Worm (Caenorhabditis elegans) whole organism, young adult: ENCODE measurements around the gene F49C5.9.

Experiments
- C17E4.6 ChIP-seq: fragments of 200-800 bp; sonication (Bioruptor generic); IDR thresholded peaks from 2 replicates; pipeline ENCODE4 v1.3.6; 2022; ENCODE audit warnings: missing genetic modification reagents, missing genetic modification characterization, missing compliant biosample characterization
- D2030.7 ChIP-seq: fragments of 200-800 bp; sonication (Bioruptor generic); IDR thresholded peaks from 2 replicates; pipeline ENCODE4 v1.3.6; 2022; ENCODE audit warnings: missing genetic modification reagents, missing genetic modification characterization, missing compliant biosample characterization
- F33H1.4 ChIP-seq: fragments of 200-800 bp; sonication (Bioruptor generic); IDR thresholded peaks from 2 replicates; pipeline ENCODE4 v1.3.6; 2022; ENCODE audit warnings: missing genetic modification reagents, missing genetic modification characterization, missing compliant biosample characterization
- F39B2.1 ChIP-seq: fragments of 200-800 bp; sonication (Bioruptor generic); IDR thresholded peaks from 2 replicates; pipeline ENCODE4 v1.3.6; 2022; ENCODE audit warnings: missing genetic modification reagents, missing genetic modification characterization, missing compliant biosample characterization
- F57C9.4 ChIP-seq: sonication (generic microtip); optimal IDR thresholded peaks from 2 replicates; lab custom pipeline; 2017; ENCODE audit warnings: mild to moderate bottlenecking, missing genetic modification characterization, missing compliant biosample characterization
- K11D2.4 ChIP-seq: fragments of 200-800 bp; sonication (Bioruptor generic); IDR thresholded peaks from 2 replicates; pipeline ENCODE4 v1.3.6; 2022; ENCODE audit warnings: missing genetic modification reagents, missing genetic modification characterization, missing compliant biosample characterization
- T07F8.4 ChIP-seq: sonication (generic microtip); optimal IDR thresholded peaks from 2 replicates; lab custom pipeline; 2016; ENCODE audit warnings: mild to moderate bottlenecking, missing genetic modification characterization, moderate library complexity, missing compliant biosample characterization
- T26A5.8 ChIP-seq: sonication (generic microtip); optimal IDR thresholded peaks from 2 replicates; lab custom pipeline; 2016; ENCODE audit warnings: missing genetic modification characterization, missing compliant biosample characterization
- Y53F4B.3 ChIP-seq: fragments of 200-800 bp; sonication (Bioruptor generic); IDR thresholded peaks from 2 replicates; pipeline ENCODE4 v1.3.6; 2022; ENCODE audit warnings: missing genetic modification reagents, missing genetic modification characterization, missing compliant biosample characterization
- Y67H2A.10 ChIP-seq: fragments of 200-800 bp; sonication (Bioruptor generic); conservative IDR thresholded peaks from 2 replicates; pipeline ENCODE4 v1.3.6; 2022; ENCODE audit warnings: missing genetic modification reagents, missing genetic modification characterization, missing compliant biosample characterization
- Y95B8A.8 ChIP-seq: fragments of 200-800 bp; sonication (Bioruptor generic); IDR thresholded peaks from 2 replicates; pipeline ENCODE4 v1.3.6; 2022; ENCODE audit warnings: missing genetic modification reagents, missing genetic modification characterization, missing compliant biosample characterization
- akir-1 ChIP-seq: fragments of 200-800 bp; sonication (Bioruptor generic); optimal IDR thresholded peaks from 2 replicates; lab custom pipeline; 2018; ENCODE audit warnings: mild to moderate bottlenecking, missing genetic modification characterization, moderate library complexity, missing compliant biosample characterization
- aptf-3 ChIP-seq: fragments of 200-800 bp; sonication (Bioruptor generic); IDR thresholded peaks from 2 replicates; pipeline ENCODE4 v1.3.6; 2022; ENCODE audit warnings: missing genetic modification characterization, missing compliant biosample characterization
- attf-3 ChIP-seq: fragments of 200-800 bp; sonication (Bioruptor generic); conservative IDR thresholded peaks from 2 replicates; pipeline ENCODE4 v1.3.6; 2022; ENCODE audit warnings: missing genetic modification reagents, missing genetic modification characterization, missing compliant biosample characterization
- attf-5 ChIP-seq: fragments of 200-800 bp; sonication (Bioruptor generic); optimal IDR thresholded peaks from 2 replicates; lab custom pipeline; 2018; ENCODE audit warnings: mild to moderate bottlenecking, missing genetic modification characterization, missing compliant biosample characterization
- attf-6 ChIP-seq: fragments of 200-800 bp; sonication (Bioruptor generic); IDR thresholded peaks from 2 replicates; pipeline ENCODE4 v1.3.6; 2022; ENCODE audit warnings: missing genetic modification reagents, missing genetic modification characterization, missing compliant biosample characterization
- bed-1 ChIP-seq: fragments of 200-800 bp; sonication (Bioruptor generic); IDR thresholded peaks from 2 replicates; pipeline ENCODE4 v1.3.6; 2022; ENCODE audit warnings: missing genetic modification reagents, missing genetic modification characterization, missing compliant biosample characterization
- ccch-3 ChIP-seq: fragments of 200-800 bp; sonication (Bioruptor generic); optimal IDR thresholded peaks from 2 replicates; lab custom pipeline; 2018; ENCODE audit warnings: mild to moderate bottlenecking, missing genetic modification characterization, missing compliant biosample characterization
- cebp-1 ChIP-seq, 2 experiments: fragments of 200-800 bp in 1 of 2; sonication (Bioruptor generic) in 1 of 2; sonication (generic microtip) in 1 of 2; IDR thresholded peaks in 1 of 2; optimal IDR thresholded peaks in 1 of 2; 2 replicates each; pipeline versions ENCODE4 v1.3.6 to Lab custom; 2017 to 2022; ENCODE audit warnings: missing compliant biosample characterization in 2 of 2, missing genetic modification characterization in 2 of 2, mild to moderate bottlenecking in 1 of 2, missing genetic modification reagents in 1 of 2, moderate library complexity in 1 of 2
- cebp-2 ChIP-seq: fragments of 200-800 bp; sonication (Bioruptor generic); IDR thresholded peaks from 2 replicates; pipeline ENCODE4 v1.3.6; 2022; ENCODE audit warnings: missing genetic modification characterization, missing compliant biosample characterization
- ceh-40 ChIP-seq: fragments of 200-800 bp; sonication (Bioruptor generic); IDR thresholded peaks from 2 replicates; pipeline ENCODE4 v1.3.6; 2022; ENCODE audit warnings: missing genetic modification characterization, missing compliant biosample characterization
- ceh-58 ChIP-seq: fragments of 200-800 bp; sonication (Bioruptor generic); IDR thresholded peaks from 2 replicates; pipeline ENCODE4 v1.3.6; 2022; ENCODE audit warnings: missing genetic modification characterization, missing compliant biosample characterization
- ceh-91 ChIP-seq: fragments of 200-800 bp; sonication (Bioruptor generic); IDR thresholded peaks from 2 replicates; pipeline ENCODE4 v1.3.6; 2022; ENCODE audit warnings: missing genetic modification reagents, missing genetic modification characterization, missing compliant biosample characterization
- dox-1 ChIP-seq: fragments of 200-800 bp; sonication (Bioruptor generic); IDR thresholded peaks from 2 replicates; pipeline ENCODE4 v1.3.6; 2022; ENCODE audit warnings: missing genetic modification reagents, missing genetic modification characterization, missing compliant biosample characterization
- dpff-1 ChIP-seq: sonication (generic microtip); optimal IDR thresholded peaks from 2 replicates; lab custom pipeline; 2017; ENCODE audit warnings: mild to moderate bottlenecking, missing genetic modification characterization, missing compliant biosample characterization
- dpl-1 ChIP-seq: fragments of 150-350 bp; optimal IDR thresholded peaks from 2 replicates; lab custom pipeline; 2014; ENCODE audit warnings: missing biosample characterization, missing genetic modification reagents, missing genetic modification characterization
- him-1 ChIP-seq: sonication (generic microtip); optimal IDR thresholded peaks from 2 replicates; lab custom pipeline; 2016; ENCODE audit warnings: missing genotype, missing genetic modification reagents, missing genetic modification characterization, missing compliant biosample characterization
- hlh-26 ChIP-seq: fragments of 200-800 bp; sonication (Bioruptor generic); conservative IDR thresholded peaks from 2 replicates; pipeline ENCODE4 v1.3.6; 2022; ENCODE audit warnings: missing genetic modification reagents, missing genetic modification characterization, missing compliant biosample characterization
- hmg-1.2 ChIP-seq: fragments of 200-800 bp; sonication (Bioruptor generic); IDR thresholded peaks from 2 replicates; pipeline ENCODE4 v1.3.6; 2022; ENCODE audit warnings: missing genetic modification reagents, missing genetic modification characterization, missing compliant biosample characterization
- lag-1 ChIP-seq: fragments of 200-800 bp; sonication (Bioruptor generic); IDR thresholded peaks from 2 replicates; pipeline ENCODE4 v1.3.6; 2022; ENCODE audit warnings: missing genetic modification reagents, missing genetic modification characterization, missing compliant biosample characterization
- lir-1 ChIP-seq: fragments of 200-800 bp; sonication (Bioruptor generic); conservative IDR thresholded peaks from 2 replicates; pipeline ENCODE4 v1.3.6; 2022; ENCODE audit warnings: missing genetic modification reagents, missing genetic modification characterization, missing compliant biosample characterization
- madf-10 ChIP-seq: sonication (generic microtip); optimal IDR thresholded peaks from 2 replicates; lab custom pipeline; 2016; ENCODE audit warnings: mild to moderate bottlenecking, missing genetic modification characterization, missing compliant biosample characterization
- madf-6 ChIP-seq: fragments of 200-800 bp; sonication (Bioruptor generic); IDR thresholded peaks from 2 replicates; pipeline ENCODE4 v1.3.6; 2022; ENCODE audit warnings: missing genetic modification reagents, missing genetic modification characterization, missing compliant biosample characterization
- nfya-1 ChIP-seq: sonication (generic microtip); optimal IDR thresholded peaks from 2 replicates; lab custom pipeline; 2017; ENCODE audit warnings: antibody characterized with exemption, missing compliant biosample characterization, missing genetic modification characterization, borderline replicate concordance; ENCODE audit not compliant: insufficient read depth
- nfyb-1 ChIP-seq: fragments of 200-800 bp; sonication (Bioruptor generic); IDR thresholded peaks from 2 replicates; pipeline ENCODE4 v1.3.6; 2022; ENCODE audit warnings: missing genetic modification reagents, missing genetic modification characterization, missing compliant biosample characterization
- nhr-80 ChIP-seq: sonication (generic microtip); optimal IDR thresholded peaks from 2 replicates; lab custom pipeline; 2016; ENCODE audit warnings: missing genetic modification characterization, missing compliant biosample characterization
- nhr-90 ChIP-seq: sonication (generic microtip); optimal IDR thresholded peaks from 2 replicates; lab custom pipeline; 2016; ENCODE audit warnings: missing genotype, mild to moderate bottlenecking, missing genetic modification characterization, missing compliant biosample characterization
- tlf-1 ChIP-seq: fragments of 200-800 bp; sonication (Bioruptor generic); optimal IDR thresholded peaks from 2 replicates; lab custom pipeline; 2018; ENCODE audit warnings: mild to moderate bottlenecking, missing genetic modification characterization, missing compliant biosample characterization
- unc-130 ChIP-seq: sonication (generic microtip); optimal IDR thresholded peaks from 2 replicates; lab custom pipeline; 2016; ENCODE audit warnings: missing genetic modification reagents, missing genetic modification characterization, missing compliant biosample characterization
- unc-62 ChIP-seq: fragments of 150-350 bp; optimal IDR thresholded peaks from 2 replicates; lab custom pipeline; 2014; ENCODE audit warnings: missing biosample characterization, missing genetic modification reagents, missing genetic modification characterization
- xnd-1 ChIP-seq: sonication (generic microtip); optimal IDR thresholded peaks from 2 replicates; lab custom pipeline; 2016; ENCODE audit warnings: missing genotype, missing genetic modification reagents, missing genetic modification characterization, missing compliant biosample characterization
- zfh-2 ChIP-seq: fragments of 200-800 bp; sonication (Bioruptor generic); conservative IDR thresholded peaks from 2 replicates; pipeline ENCODE4 v1.3.6; 2022; ENCODE audit warnings: missing genetic modification reagents, missing genetic modification characterization, missing compliant biosample characterization
- ztf-25 ChIP-seq: fragments of 200-800 bp; sonication (Bioruptor generic); IDR thresholded peaks from 2 replicates; pipeline ENCODE4 v1.3.6; 2022; ENCODE audit warnings: missing genetic modification reagents, missing genetic modification characterization, missing compliant biosample characterization

The F49C5.9 gene

DNA sequence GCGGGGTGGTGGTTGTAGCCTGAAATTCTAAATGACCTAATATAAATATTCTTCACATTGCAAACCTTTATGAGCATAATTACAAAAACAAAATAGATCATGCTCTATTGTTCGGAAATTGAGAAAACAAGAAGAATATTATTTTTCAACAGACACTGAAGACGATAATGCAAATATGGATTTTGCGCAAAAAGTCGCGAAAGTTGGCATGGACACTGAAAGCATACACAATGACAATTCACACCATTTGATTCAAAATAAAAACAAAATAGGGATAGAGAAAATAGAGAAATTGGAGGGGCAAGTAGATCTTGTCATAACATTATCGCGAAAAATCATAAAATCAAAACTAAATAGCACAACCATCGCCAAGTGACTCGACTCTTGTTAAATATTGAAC lies 28.3 kb upstream of the F49C5.9 start, which contains the start of gene Y38E10A.35:
Y38E10A.35 (minus strand) TSS at position 101 of the 400 bp plus-strand sequence.
- no peak for TF ChIP-seq lag-1 (GFP tag; lab: Robert Waterston, UW)
- no peak for TF ChIP-seq madf-6
- TF ChIP-seq attf-5 (GFP tag; lab: Kevin White, UChicago), result no peak
- no peak for TF ChIP-seq cebp-1 (GFP tag; IDR thresholded peaks at IDR 0.05; lab: Robert Waterston, UW)
- TF ChIP-seq cebp-1 (tag; optimal IDR thresholded peaks at IDR 0.05; lab: Kevin White, UChicago), result no peak
- no peak for TF ChIP-seq aptf-3
- TF ChIP-seq F39B2.1 (GFP tag; lab: Robert Waterston, UW), result no peak
- TF ChIP-seq T07F8.4 (tag; lab: Kevin White, UChicago), result no peak
- TF ChIP-seq C17E4.6, result no peak
- TF ChIP-seq Y95B8A.8, result no peak
- no peak for TF ChIP-seq nhr-80 (tag; lab: Kevin White, UChicago)

DNA sequence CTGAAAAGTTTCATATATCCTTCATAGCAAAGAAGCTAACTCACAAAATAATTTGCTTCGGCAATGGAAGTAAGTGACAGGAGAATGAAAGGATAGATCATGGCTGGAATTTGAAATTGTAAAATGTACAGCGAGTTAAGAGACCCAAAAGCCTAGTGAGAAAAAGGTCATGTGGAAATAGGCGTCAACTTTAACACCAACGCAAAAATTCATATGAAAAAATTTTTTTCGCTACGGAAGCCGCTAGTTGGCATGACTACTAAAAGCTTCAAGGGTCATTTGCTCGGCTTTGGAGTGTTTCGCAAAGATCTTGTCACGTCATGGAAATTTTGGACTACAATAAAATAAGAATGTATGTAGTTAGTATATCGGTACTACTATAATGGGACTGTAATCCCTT lies 26.1 kb upstream of the F49C5.9 start, which contains the start of gene Y38E10A.1:
Y38E10A.1 (minus strand) TSS at position 101 of the 400 bp plus-strand sequence.
- TF ChIP-seq nhr-90, result no peak
- no peak for TF ChIP-seq him-1 (tag; lab: Kevin White, UChicago)
- TF ChIP-seq ceh-58, result no peak
- TF ChIP-seq bed-1 (GFP tag; lab: Robert Waterston, UW), result no peak
- no peak for TF ChIP-seq K11D2.4 (GFP tag; lab: Robert Waterston, UW)
- TF ChIP-seq ztf-25 (GFP tag; lab: Robert Waterston, UW), result no peak
- TF ChIP-seq dpl-1 (GFP tag; lab: Kevin White, UChicago), result no peak
- TF ChIP-seq lir-1 (GFP tag; lab: Robert Waterston, UW), result no peak
- TF ChIP-seq zfh-2 (GFP tag; lab: Robert Waterston, UW), result no peak
- no peak for TF ChIP-seq hlh-26 (GFP tag; lab: Robert Waterston, UW)
- TF ChIP-seq F33H1.4, result no peak
- TF ChIP-seq ccch-3, result no peak
- TF ChIP-seq attf-3 (GFP tag; lab: Robert Waterston, UW), result no peak

DNA sequence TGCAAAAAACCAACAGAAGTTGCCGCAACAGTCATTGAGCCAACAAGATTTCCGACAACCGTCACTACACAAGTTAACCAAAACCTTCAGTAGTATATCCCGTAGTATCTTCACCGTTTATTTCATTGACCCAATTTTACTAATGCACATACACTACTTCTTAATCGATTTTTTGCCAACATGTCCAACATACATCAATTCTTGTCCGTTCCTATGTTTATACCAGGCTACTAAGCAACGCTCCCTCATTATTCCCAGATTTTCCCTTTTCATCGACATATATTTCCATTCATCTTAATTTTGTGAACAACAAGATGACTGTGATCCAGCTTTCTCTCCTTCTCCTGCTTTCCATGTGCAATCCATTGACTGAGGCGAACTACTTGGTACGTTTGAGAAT lies 21.4 kb upstream of the F49C5.9 start, which contains the start of gene F49C5.7:
F49C5.7 (plus strand) TSS at position 301 of the 400 bp plus-strand sequence.
- TF ChIP-seq nfya-1, result no peak
- no peak for TF ChIP-seq unc-62 (GFP tag; lab: Kevin White, UChicago)
- TF ChIP-seq lir-1 (GFP tag; lab: Robert Waterston, UW), result no peak
- TF ChIP-seq ceh-40 (GFP tag; lab: Robert Waterston, UW), result no peak
- TF ChIP-seq K11D2.4 (GFP tag; lab: Robert Waterston, UW), result no peak
- no peak for TF ChIP-seq Y67H2A.10 (GFP tag; lab: Robert Waterston, UW)
- no peak for TF ChIP-seq bed-1 (GFP tag; lab: Robert Waterston, UW)
- no peak for TF ChIP-seq nhr-80 (tag; lab: Kevin White, UChicago)
- no peak for TF ChIP-seq D2030.7 (GFP tag; lab: Robert Waterston, UW)
- TF ChIP-seq dox-1 (GFP tag; lab: Robert Waterston, UW), result no peak
- no peak for TF ChIP-seq tlf-1 (GFP tag; lab: Kevin White, UChicago)
- TF ChIP-seq him-1 (tag; lab: Kevin White, UChicago), result no peak
- no peak for TF ChIP-seq F57C9.4 (tag; lab: Kevin White, UChicago)
- TF ChIP-seq Y95B8A.8, result no peak
- no peak for TF ChIP-seq Y53F4B.3 (GFP tag; lab: Robert Waterston, UW)
- TF ChIP-seq attf-3 (GFP tag; lab: Robert Waterston, UW), result no peak
- TF ChIP-seq T07F8.4 (tag; lab: Kevin White, UChicago), result no peak
- TF ChIP-seq cebp-2 (GFP tag; lab: Robert Waterston, UW), result no peak

DNA sequence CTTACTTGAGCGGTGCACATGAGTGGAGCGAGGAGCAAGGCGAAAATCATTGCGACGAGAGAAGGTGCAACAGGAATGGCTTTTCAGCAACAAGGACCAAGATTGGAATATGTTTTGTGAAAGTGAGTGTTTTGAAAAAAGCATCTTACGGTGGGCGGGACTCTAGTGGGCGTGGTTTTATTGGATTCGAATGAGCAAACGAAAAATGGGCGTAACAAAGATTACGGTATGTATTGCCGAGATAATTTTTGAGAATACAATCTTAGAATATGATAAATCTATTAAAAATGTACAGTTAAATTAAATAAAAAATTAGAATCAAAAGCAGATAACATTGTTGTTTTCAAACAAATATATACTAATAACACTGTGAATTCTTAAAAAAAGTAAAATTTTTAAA lies 15.8 kb upstream of the F49C5.9 start, which contains the start of gene F49C5.12:
F49C5.12 (minus strand) TSS at position 101 of the 400 bp plus-strand sequence.
- no peak for TF ChIP-seq attf-5 (GFP tag; lab: Kevin White, UChicago)
- no peak for TF ChIP-seq madf-10
- TF ChIP-seq akir-1 (GFP tag; lab: Kevin White, UChicago), result no peak
- no peak for TF ChIP-seq ceh-91
- TF ChIP-seq hmg-1.2, result no peak
- no peak for TF ChIP-seq nhr-90
- TF ChIP-seq unc-130, result no peak
- no peak for TF ChIP-seq attf-6 (GFP tag; lab: Robert Waterston, UW)
- no peak for TF ChIP-seq lir-1 (GFP tag; lab: Robert Waterston, UW)
- TF ChIP-seq nfyb-1 (GFP tag; lab: Robert Waterston, UW), result no peak
- no peak for TF ChIP-seq dpff-1
- TF ChIP-seq xnd-1 (tag; lab: Kevin White, UChicago), result no peak
- no peak for TF ChIP-seq T26A5.8 (tag; lab: Kevin White, UChicago)
- TF ChIP-seq aptf-3, result no peak
